Worm (Caenorhabditis elegans): Measurements from ENCODE around the gene acn-1.

Gene acn-1

ce11 chrX:5100738-5101379, 4.0 kb upstream of the acn-1 start, which contains the start of gene vit-2:
Gene vit-2, plus strand, starts transcription at chrX:5101042.
- no peak for TF ChIP-seq drap-1 (GFP tag; optimal IDR thresholded peaks at IDR 0.05)
- no peak for TF ChIP-seq flh-1 (GFP tag; optimal IDR thresholded peaks at IDR 0.05)
- no peak for TF ChIP-seq zip-8 (tag; optimal IDR thresholded peaks at IDR 0.05)
- no peak for TF ChIP-seq bed-3 (GFP tag; optimal IDR thresholded peaks at IDR 0.05)
- TF ChIP-seq mab-5 (tag; optimal IDR thresholded peaks at IDR 0.05): no peak
- TF ChIP-seq elt-1 (tag; optimal IDR thresholded peaks at IDR 0.05; ENCODE audit: borderline replicate concordance, insufficient read depth): no peak
- no peak for TF ChIP-seq pha-4 (tag; optimal IDR thresholded peaks at IDR 0.05)
- TF ChIP-seq snpc-4 (tag; optimal IDR thresholded peaks at IDR 0.05): no peak

ce11 chrX:5098935-5099334, 2.1 kb upstream of the acn-1 start:
- peak; percentile 21 for TF ChIP-seq elt-1 (tag; optimal IDR thresholded peaks at IDR 0.05; ENCODE audit: borderline replicate concordance, insufficient read depth)
- no peak for TF ChIP-seq nhr-76 (tag; optimal IDR thresholded peaks at IDR 0.05)

ce11 chrX:5093997-5094396, 2.9 kb downstream of the acn-1 start:
- TF ChIP-seq ham-2 (GFP tag; optimal IDR thresholded peaks at IDR 0.05): no peak
- no peak for TF ChIP-seq mls-2 (tag; optimal IDR thresholded peaks at IDR 0.05)
- TF ChIP-seq ceh-39 (tag; optimal IDR thresholded peaks at IDR 0.05): no peak
- TF ChIP-seq nhr-12 (tag; optimal IDR thresholded peaks at IDR 0.05): no peak
- TF ChIP-seq nhr-28 (tag; optimal IDR thresholded peaks at IDR 0.05): no peak
- no peak for TF ChIP-seq zip-8 (tag; optimal IDR thresholded peaks at IDR 0.05)

ce11 chrX:5087366-5087891, 9.4 kb downstream of the acn-1 start, which contains the start of gene pnk-4:
Gene pnk-4, plus strand, starts transcription at chrX:5087841.
- TF ChIP-seq ceh-83 (GFP tag; optimal IDR thresholded peaks at IDR 0.05) (no peak), sptf-1 (tag; optimal IDR thresholded peaks at IDR 0.05) (no peak), lsy-2 (tag; optimal IDR thresholded peaks at IDR 0.05) (no peak), elt-3 (tag; optimal IDR thresholded peaks at IDR 0.05) (no peak), unc-120 (tag; optimal IDR thresholded peaks at IDR 0.05; ENCODE audit: poor library complexity, severe bottlenecking) (no peak), mab-5 (tag; optimal IDR thresholded peaks at IDR 0.05) (no peak), ceh-39 (tag; optimal IDR thresholded peaks at IDR 0.05) (no peak), M03D4.4 (tag; optimal IDR thresholded peaks at IDR 0.05) (no peak)

- TF ChIP-seq mep-1 (tag; optimal IDR thresholded peaks at IDR 0.05) (peak; percentile 14), ztf-11 (tag; optimal IDR thresholded peaks at IDR 0.05) (no peak), lin-32 (GFP tag; optimal IDR thresholded peaks at IDR 0.05) (no peak), unc-120 (tag; optimal IDR thresholded peaks at IDR 0.05; ENCODE audit: poor library complexity, severe bottlenecking) (no peak)
These were observed 10.7 kb downstream of the acn-1 start for ce11 chrX:5086212-5086611.

- TF ChIP-seq pha-4 (tag; optimal IDR thresholded peaks at IDR 0.05) (peak; percentile 64), ceh-83 (GFP tag; optimal IDR thresholded peaks at IDR 0.05) (peak; percentile 99), nhr-2 (tag; optimal IDR thresholded peaks at IDR 0.05) (no peak), unc-62 (GFP tag; optimal IDR thresholded peaks at IDR 0.05) (peak; percentile 74), lsy-2 (tag; optimal IDR thresholded peaks at IDR 0.05) (peak; percentile 55), sptf-1 (tag; optimal IDR thresholded peaks at IDR 0.05) (peak; percentile 98), nhr-28 (tag; optimal IDR thresholded peaks at IDR 0.05) (peak; percentile 56), unc-120 (tag; optimal IDR thresholded peaks at IDR 0.05; ENCODE audit: poor library complexity, severe bottlenecking) (peak; percentile 95), bed-3 (GFP tag; optimal IDR thresholded peaks at IDR 0.05) (peak; percentile 92), drap-1 (GFP tag; optimal IDR thresholded peaks at IDR 0.05) (peak; percentile 98), nhr-237 (tag; optimal IDR thresholded peaks at IDR 0.05) (peak; percentile 68), mep-1 (tag; optimal IDR thresholded peaks at IDR 0.05) (peak; percentile 93), blmp-1 (tag; optimal IDR thresholded peaks at IDR 0.05) (no peak), elt-3 (tag; optimal IDR thresholded peaks at IDR 0.05) (peak; percentile 52), lin-13 (tag; optimal IDR thresholded peaks at IDR 0.05) (peak; percentile 66), mls-2 (tag; optimal IDR thresholded peaks at IDR 0.05) (peak; percentile 99), ham-2 (GFP tag; optimal IDR thresholded peaks at IDR 0.05) (peak; percentile 97), tbx-8 (GFP tag; optimal IDR thresholded peaks at IDR 0.05) (peak; percentile 92), cnd-1 (tag; optimal IDR thresholded peaks at IDR 0.05) (peak; percentile 96), M03D4.4 (tag; optimal IDR thresholded peaks at IDR 0.05) (peak; percentile 96), ces-1 (GFP tag; optimal IDR thresholded peaks at IDR 0.05) (peak; percentile 73), hlh-1 (tag; optimal IDR thresholded peaks at IDR 0.05) (peak; percentile 81), ceh-39 (tag; optimal IDR thresholded peaks at IDR 0.05) (peak; percentile 15), nhr-76 (tag; optimal IDR thresholded peaks at IDR 0.05) (peak; percentile 27), elt-1 (tag; optimal IDR thresholded peaks at IDR 0.05; ENCODE audit: borderline replicate concordance, insufficient read depth) (no peak), mab-5 (tag; optimal IDR thresholded peaks at IDR 0.05) (peak; percentile 74), unc-39 (tag; optimal IDR thresholded peaks at IDR 0.05) (peak; percentile 54), ztf-11 (tag; optimal IDR thresholded peaks at IDR 0.05) (peak; percentile 79), snpc-4 (tag; optimal IDR thresholded peaks at IDR 0.05) (no peak), lin-32 (GFP tag; optimal IDR thresholded peaks at IDR 0.05) (peak; percentile 90), flh-1 (GFP tag; optimal IDR thresholded peaks at IDR 0.05) (peak; percentile 91), zip-8 (tag; optimal IDR thresholded peaks at IDR 0.05) (no peak), sem-2 (GFP tag; optimal IDR thresholded peaks at IDR 0.05) (peak; percentile 93), ceh-43 (GFP tag; optimal IDR thresholded peaks at IDR 0.05) (peak; percentile 94), nhr-12 (tag; optimal IDR thresholded peaks at IDR 0.05) (peak; percentile 56)
These were observed 11.4 kb downstream of the acn-1 start for ce11 chrX:5085465-5085864.

Measured in whole organism, mixed stage, embryonic.